Worm (Caenorhabditis elegans) whole organism, L1 larva: Measurements from ENCODE around the gene C46C2.7.

Experiments used
- C16A3.4 ChIP-seq: fragments of 150-350 bp; optimal IDR thresholded peaks from 2 replicates; lab custom pipeline; 2014; ENCODE audit warnings: missing biosample characterization, missing genetic modification characterization
- C34B4.2 ChIP-seq: sonication (generic microtip); optimal IDR thresholded peaks from 2 replicates; lab custom pipeline; 2017; ENCODE audit warnings: mild to moderate bottlenecking, missing genetic modification characterization, missing compliant biosample characterization
- Y116A8C.19 ChIP-seq: sonication (generic microtip); optimal IDR thresholded peaks from 2 replicates; lab custom pipeline; 2016; ENCODE audit warnings: missing compliant biosample characterization, missing genetic modification characterization, borderline replicate concordance
- aha-1 ChIP-seq: fragments of 150-350 bp; optimal IDR thresholded peaks from 2 replicates; lab custom pipeline; 2014; ENCODE audit warnings: missing biosample characterization, missing genetic modification characterization
- aly-2 ChIP-seq: fragments of 150-350 bp; optimal IDR thresholded peaks from 2 replicates; lab custom pipeline; 2014; ENCODE audit warnings: missing biosample characterization, missing genetic modification characterization
- ama-1 ChIP-seq: fragments of 150-350 bp; optimal IDR thresholded peaks from 2 replicates; lab custom pipeline; 2014
- blmp-1 ChIP-seq: fragments of 150-350 bp; optimal IDR thresholded peaks from 2 replicates; lab custom pipeline; 2014; ENCODE audit warnings: missing biosample characterization, missing genetic modification characterization
- ceh-63 ChIP-seq: fragments of 200-800 bp; sonication (Bioruptor generic); optimal IDR thresholded peaks from 2 replicates; lab custom pipeline; 2018; ENCODE audit warnings: mild to moderate bottlenecking, missing genetic modification characterization, missing compliant biosample characterization
- ceh-82 ChIP-seq, 3 experiments: fragments of 150-350 bp in 1 of 3; sonication (generic microtip) in 2 of 3; optimal IDR thresholded peaks; 2 replicates each; lab custom pipeline; 2014 to 2017; ENCODE audit warnings: missing biosample characterization in 3 of 3, missing genetic modification characterization in 3 of 3
- ceh-88 ChIP-seq: fragments of 200-800 bp; sonication (Bioruptor generic); IDR thresholded peaks from 2 replicates; pipeline ENCODE4 v1.3.6; 2022; ENCODE audit warnings: missing genetic modification characterization, missing compliant biosample characterization
- ceh-90 ChIP-seq: sonication (generic microtip); optimal IDR thresholded peaks from 2 replicates; lab custom pipeline; 2016; ENCODE audit warnings: missing genetic modification characterization, missing compliant biosample characterization
- ces-1 ChIP-seq: fragments of 150-350 bp; optimal IDR thresholded peaks from 2 replicates; lab custom pipeline; 2014; ENCODE audit warnings: missing biosample characterization, missing genetic modification reagents, missing genetic modification characterization
- dsc-1 ChIP-seq: sonication (generic microtip); optimal IDR thresholded peaks from 2 replicates; lab custom pipeline; 2016; ENCODE audit warnings: mild to moderate bottlenecking, missing genetic modification characterization, missing compliant biosample characterization
- efl-3 ChIP-seq: fragments of 200-800 bp; sonication (Bioruptor generic); optimal IDR thresholded peaks from 2 replicates; lab custom pipeline; 2018; ENCODE audit warnings: mild to moderate bottlenecking, missing genetic modification characterization, missing compliant biosample characterization
- egl-13 ChIP-seq: sonication (generic microtip); optimal IDR thresholded peaks from 2 replicates; lab custom pipeline; 2016; ENCODE audit warnings: missing genotype, missing genetic modification reagents, missing genetic modification characterization, missing compliant biosample characterization
- elt-3 ChIP-seq, 6 experiments: fragments of 150-350 bp in 1 of 6; sonication (generic microtip); optimal IDR thresholded peaks; 2 replicates each; lab custom pipeline; 2017 to 2018; ENCODE audit warnings: missing biosample characterization in 6 of 6, missing genetic modification characterization in 6 of 6, inconsistent platforms in 1 of 6
- ets-5 ChIP-seq: fragments of 200-800 bp; sonication (Bioruptor generic); IDR thresholded peaks from 2 replicates; pipeline ENCODE4 v1.3.6; 2022; ENCODE audit warnings: missing genetic modification characterization, missing compliant biosample characterization
- fkh-10 ChIP-seq: sonication (generic microtip); optimal IDR thresholded peaks from 2 replicates; lab custom pipeline; 2017; ENCODE audit warnings: missing biosample characterization, missing genetic modification reagents, missing genetic modification characterization
- fkh-4 ChIP-seq: sonication (generic microtip); optimal IDR thresholded peaks from 2 replicates; lab custom pipeline; 2016; ENCODE audit warnings: missing compliant biosample characterization, missing genetic modification characterization, borderline replicate concordance
- fos-1 ChIP-seq: fragments of 150-350 bp; optimal IDR thresholded peaks from 2 replicates; lab custom pipeline; 2014; ENCODE audit warnings: missing biosample characterization, missing genetic modification characterization
- hlh-4 ChIP-seq: sonication (generic microtip); optimal IDR thresholded peaks from 2 replicates; lab custom pipeline; 2016; ENCODE audit warnings: mild to moderate bottlenecking, missing genetic modification characterization, missing compliant biosample characterization
- hpl-2 ChIP-seq: fragments of 150-350 bp; optimal IDR thresholded peaks from 2 replicates; lab custom pipeline; 2014; ENCODE audit warnings: missing biosample characterization, missing genetic modification reagents, missing genetic modification characterization
- irx-1 ChIP-seq: sonication (generic microtip); optimal IDR thresholded peaks from 2 replicates; lab custom pipeline; 2016; ENCODE audit warnings: missing genetic modification characterization, missing compliant biosample characterization
- jun-1 ChIP-seq: fragments of 150-350 bp; optimal IDR thresholded peaks from 2 replicates; lab custom pipeline; 2014; ENCODE audit warnings: missing biosample characterization, missing genetic modification reagents, missing genetic modification characterization
- lin-13 ChIP-seq: fragments of 150-350 bp; optimal IDR thresholded peaks from 2 replicates; lab custom pipeline; 2014; ENCODE audit warnings: missing biosample characterization, missing genetic modification reagents, missing genetic modification characterization
- lin-14 ChIP-seq: fragments of 200-800 bp; sonication (Bioruptor generic); optimal IDR thresholded peaks from 2 replicates; lab custom pipeline; 2018; ENCODE audit warnings: mild to moderate bottlenecking, missing genetic modification characterization, moderate library complexity, missing compliant biosample characterization
- lin-35 ChIP-seq, 2 experiments: fragments of 150-350 bp; optimal IDR thresholded peaks; 2 replicates each; lab custom pipeline; 2014; ENCODE audit warnings: missing biosample characterization in 2 of 2, missing genetic modification characterization in 2 of 2, missing genetic modification reagents in 2 of 2
- mab-9 ChIP-seq: fragments of 200-800 bp; sonication (Bioruptor generic); IDR thresholded peaks from 2 replicates; pipeline ENCODE4 v1.3.6; 2022; ENCODE audit warnings: missing genetic modification reagents, missing genetic modification characterization, missing compliant biosample characterization
- mdl-1 ChIP-seq, 2 experiments: fragments of 150-350 bp; optimal IDR thresholded peaks; 2 replicates each; lab custom pipeline; 2014 to 2017; ENCODE audit warnings: missing biosample characterization in 2 of 2, missing genetic modification characterization in 2 of 2, inconsistent platforms in 1 of 2
- nhr-11 ChIP-seq: fragments of 150-350 bp; optimal IDR thresholded peaks from 2 replicates; lab custom pipeline; 2014; ENCODE audit warnings: missing biosample characterization, missing genetic modification characterization
- nhr-12 ChIP-seq: sonication (generic microtip); optimal IDR thresholded peaks from 2 replicates; lab custom pipeline; 2017; ENCODE audit warnings: missing biosample characterization, missing genetic modification characterization
- nhr-19 ChIP-seq: fragments of 200-800 bp; sonication (Bioruptor generic); conservative IDR thresholded peaks from 2 replicates; pipeline ENCODE4 v1.3.6; 2022; ENCODE audit warnings: missing genetic modification characterization, missing compliant biosample characterization
- nhr-237 ChIP-seq: fragments of 150-350 bp; optimal IDR thresholded peaks from 2 replicates; lab custom pipeline; 2014; ENCODE audit warnings: missing biosample characterization, missing genetic modification characterization
- nhr-28 ChIP-seq: fragments of 150-350 bp; optimal IDR thresholded peaks from 2 replicates; lab custom pipeline; 2014; ENCODE audit warnings: missing biosample characterization, missing genetic modification characterization
- nhr-47 ChIP-seq: sonication (generic microtip); optimal IDR thresholded peaks from 2 replicates; lab custom pipeline; 2016; ENCODE audit warnings: mild to moderate bottlenecking, missing genetic modification characterization, moderate library complexity, missing compliant biosample characterization
- nhr-76 ChIP-seq: sonication (generic microtip); optimal IDR thresholded peaks from 2 replicates; lab custom pipeline; 2017; ENCODE audit warnings: missing biosample characterization, missing genetic modification characterization
- nhr-77 ChIP-seq: fragments of 150-350 bp; optimal IDR thresholded peaks from 2 replicates; lab custom pipeline; 2014; ENCODE audit warnings: missing biosample characterization, missing genetic modification characterization
- nhr-84 ChIP-seq: sonication (generic microtip); optimal IDR thresholded peaks from 2 replicates; lab custom pipeline; 2017; ENCODE audit warnings: missing biosample characterization, missing genetic modification characterization
- nhr-85 ChIP-seq: sonication (generic microtip); peaks from one replicate; lab custom pipeline; 2016; ENCODE audit warnings: missing genetic modification characterization, inconsistent platforms, missing compliant biosample characterization
- pag-3 ChIP-seq: sonication (generic microtip); optimal IDR thresholded peaks from 2 replicates; lab custom pipeline; 2017; ENCODE audit warnings: missing genetic modification characterization, mild to moderate bottlenecking, missing compliant biosample characterization, antibody characterized with exemption, borderline replicate concordance; ENCODE audit not compliant: insufficient read depth
- pax-3 ChIP-seq: fragments of 200-800 bp; sonication (Bioruptor generic); optimal IDR thresholded peaks from 2 replicates; lab custom pipeline; 2018; ENCODE audit warnings: mild to moderate bottlenecking, missing genetic modification characterization, moderate library complexity, missing compliant biosample characterization
- rnt-1 ChIP-seq: sonication (generic microtip); optimal IDR thresholded peaks from 2 replicates; lab custom pipeline; 2016; ENCODE audit warnings: mild to moderate bottlenecking, missing genetic modification characterization, moderate library complexity, missing compliant biosample characterization
- snpc-4 ChIP-seq: fragments of 150-350 bp; optimal IDR thresholded peaks from 2 replicates; lab custom pipeline; 2014; ENCODE audit warnings: missing biosample characterization, missing genetic modification characterization
- sptf-1 ChIP-seq: fragments of 150-350 bp; optimal IDR thresholded peaks from 2 replicates; lab custom pipeline; 2014; ENCODE audit warnings: missing biosample characterization, missing genetic modification characterization
- sup-37 ChIP-seq: fragments of 200-800 bp; sonication (Bioruptor generic); optimal IDR thresholded peaks from 2 replicates; lab custom pipeline; 2018; ENCODE audit warnings: mild to moderate bottlenecking, missing genetic modification characterization, missing compliant biosample characterization
- tbx-2 ChIP-seq: sonication (generic microtip); optimal IDR thresholded peaks from 2 replicates; lab custom pipeline; 2016; ENCODE audit warnings: missing genetic modification characterization, missing compliant biosample characterization
- tlp-1 ChIP-seq: fragments of 150-350 bp; optimal IDR thresholded peaks from 2 replicates; lab custom pipeline; 2014; ENCODE audit warnings: missing biosample characterization, missing genetic modification characterization
- unc-30 ChIP-seq: sonication (generic microtip); optimal IDR thresholded peaks from 2 replicates; lab custom pipeline; 2017; ENCODE audit warnings: missing biosample characterization, missing genetic modification characterization
- unc-62 ChIP-seq: fragments of 150-350 bp; optimal IDR thresholded peaks from 2 replicates; lab custom pipeline; 2014; ENCODE audit warnings: missing biosample characterization, missing genetic modification reagents, missing genetic modification characterization
- vab-15 ChIP-seq: sonication (generic microtip); optimal IDR thresholded peaks from 2 replicates; lab custom pipeline; 2017; ENCODE audit warnings: missing genotype, mild to moderate bottlenecking, missing genetic modification characterization, missing compliant biosample characterization
- xbp-1 ChIP-seq: sonication (generic microtip); optimal IDR thresholded peaks from 2 replicates; lab custom pipeline; 2016; ENCODE audit warnings: missing genetic modification characterization, missing compliant biosample characterization
- zag-1 ChIP-seq: fragments of 150-350 bp; optimal IDR thresholded peaks from 2 replicates; lab custom pipeline; 2014; ENCODE audit warnings: missing biosample characterization, missing genetic modification characterization
- zip-4 ChIP-seq: fragments of 200-800 bp; sonication (Bioruptor generic); optimal IDR thresholded peaks from 2 replicates; lab custom pipeline; 2018; ENCODE audit warnings: mild to moderate bottlenecking, missing genetic modification characterization, moderate library complexity, missing compliant biosample characterization
- ztf-11 ChIP-seq, 2 experiments: sonication (generic microtip); optimal IDR thresholded peaks; 2 replicates each; lab custom pipeline; 2016 to 2017; ENCODE audit warnings: missing genetic modification characterization in 2 of 2, missing biosample characterization in 1 of 2, missing compliant biosample characterization in 1 of 2
- ztf-4 ChIP-seq: fragments of 150-350 bp; optimal IDR thresholded peaks from 2 replicates; lab custom pipeline; 2014; ENCODE audit warnings: missing biosample characterization, missing genetic modification characterization

Gene C46C2.7

ce11 chrIV:9216437-9216836 is 21.8 kb downstream of the C46C2.7 start (continued):
- no peak for TF ChIP-seq tlp-1
- no peak for TF ChIP-seq C16A3.4
- TF ChIP-seq zip-4 = no peak
- TF ChIP-seq ets-5 = no peak
- no peak for TF ChIP-seq pag-3 (tag; lab: Kevin White, UChicago)
- no peak for TF ChIP-seq snpc-4 (tag; lab: Kevin White, UChicago)
- TF ChIP-seq sup-37 (GFP tag; lab: Kevin White, UChicago) = no peak
- no peak for TF ChIP-seq hlh-4 (tag; lab: Kevin White, UChicago)
- TF ChIP-seq Y116A8C.19 (tag; lab: Kevin White, UChicago) = no peak
- no peak for TF ChIP-seq nhr-28 (tag; lab: Kevin White, UChicago)
- TF ChIP-seq mab-9 (GFP tag; lab: Robert Waterston, UW) = peak; percentile 40; the same call in 1 of the 2 replicates
- no peak for TF ChIP-seq elt-3 (tag; optimal IDR thresholded peaks at IDR 0.05; lab: Kevin White, UChicago)
- peak; percentile 92 for TF ChIP-seq lin-14 (GFP tag; lab: Kevin White, UChicago)
- TF ChIP-seq sptf-1 (tag; lab: Kevin White, UChicago) = no peak
- TF ChIP-seq ceh-90 = no peak
- TF ChIP-seq ceh-88 (GFP tag; lab: Robert Waterston, UW) = no peak
- TF ChIP-seq pax-3 = no peak
- TF ChIP-seq nhr-76 (tag; lab: Kevin White, UChicago) = no peak
- TF ChIP-seq ceh-82 (tag; optimal IDR thresholded peaks at IDR 0.05; lab: Kevin White, UChicago) = peak in 1 of 3 experiments; percentile 15
- peak; percentile 36 for TF ChIP-seq rnt-1 (tag; lab: Kevin White, UChicago)
- TF ChIP-seq egl-13 = peak; percentile 19
- no peak for TF ChIP-seq aly-2
- no peak for TF ChIP-seq C34B4.2
- no peak for TF ChIP-seq nhr-12 (tag; lab: Kevin White, UChicago)
- TF ChIP-seq nhr-19 (GFP tag; lab: Robert Waterston, UW) = no peak
- TF ChIP-seq dsc-1 = no peak
- TF ChIP-seq nhr-85 (tag; lab: Kevin White, UChicago) = peak; percentile 62
- peak in 1 of 2 experiments; percentile 51 for TF ChIP-seq lin-35 (GFP tag; optimal IDR thresholded peaks at IDR 0.05; lab: Kevin White, UChicago)
- no peak for TF ChIP-seq ztf-4 (tag; lab: Kevin White, UChicago)
- peak; percentile 46 for TF ChIP-seq nhr-47 (tag; lab: Kevin White, UChicago)
- peak; percentile 56 for TF ChIP-seq tbx-2
- no peak for TF ChIP-seq fkh-4 (tag; lab: Kevin White, UChicago)
- no peak for TF ChIP-seq efl-3
- TF ChIP-seq nhr-77 (tag; lab: Kevin White, UChicago) = no peak
- no peak for TF ChIP-seq nhr-11 (tag; lab: Kevin White, UChicago)
- no peak for TF ChIP-seq unc-30 (tag; lab: Kevin White, UChicago)
- TF ChIP-seq fkh-10 (GFP tag; lab: Kevin White, UChicago) = peak; percentile 38
- TF ChIP-seq ces-1 (GFP tag; lab: Kevin White, UChicago) = no peak
- TF ChIP-seq ceh-63 (GFP tag; lab: Kevin White, UChicago) = no peak
- no peak for TF ChIP-seq zag-1 (tag; lab: Kevin White, UChicago)
- TF ChIP-seq nhr-84 (tag; lab: Kevin White, UChicago) = no peak
- no peak for TF ChIP-seq fos-1 (tag; lab: Kevin White, UChicago)
- no peak for TF ChIP-seq jun-1
- TF ChIP-seq unc-62 = no peak
- TF ChIP-seq nhr-237 (tag; lab: Kevin White, UChicago) = no peak
- TF ChIP-seq vab-15 = no peak
- no peak for TF ChIP-seq blmp-1 (tag; lab: Kevin White, UChicago)
- peak; percentile 33 for TF ChIP-seq xbp-1
- TF ChIP-seq mdl-1 (tag; optimal IDR thresholded peaks at IDR 0.05; lab: Kevin White, UChicago) = peak in 1 of 2 experiments; percentile 59
- no peak for TF ChIP-seq aha-1 (tag; lab: Kevin White, UChicago)
- no peak for TF ChIP-seq lin-13 (GFP tag; lab: Kevin White, UChicago)
- no peak for TF ChIP-seq ama-1
- TF ChIP-seq ztf-11 (tag; optimal IDR thresholded peaks at IDR 0.05; lab: Kevin White, UChicago) = no peak
- TF ChIP-seq hpl-2 = no peak
- TF ChIP-seq irx-1 (tag; lab: Kevin White, UChicago) = peak; percentile 24
